Worm (Caenorhabditis elegans) whole organism, midembryonic: ENCODE data around the gene F59A6.10.

ENCODE experiments used
- klf-2 ChIP-seq: fragments of 200-800 bp; sonication (Bioruptor generic); conservative IDR thresholded peaks from 2 replicates; pipeline ENCODE4 v1.3.6; 2022; ENCODE audit warnings: missing genetic modification reagents, missing genetic modification characterization, missing compliant biosample characterization
- med-1 ChIP-seq: sonication (generic microtip); optimal IDR thresholded peaks from 2 replicates; lab custom pipeline; 2017; ENCODE audit warnings: missing genetic modification characterization, mild to moderate bottlenecking, missing compliant biosample characterization, antibody characterized with exemption, missing genetic modification reagents; ENCODE audit not compliant: insufficient read depth

DNA sequence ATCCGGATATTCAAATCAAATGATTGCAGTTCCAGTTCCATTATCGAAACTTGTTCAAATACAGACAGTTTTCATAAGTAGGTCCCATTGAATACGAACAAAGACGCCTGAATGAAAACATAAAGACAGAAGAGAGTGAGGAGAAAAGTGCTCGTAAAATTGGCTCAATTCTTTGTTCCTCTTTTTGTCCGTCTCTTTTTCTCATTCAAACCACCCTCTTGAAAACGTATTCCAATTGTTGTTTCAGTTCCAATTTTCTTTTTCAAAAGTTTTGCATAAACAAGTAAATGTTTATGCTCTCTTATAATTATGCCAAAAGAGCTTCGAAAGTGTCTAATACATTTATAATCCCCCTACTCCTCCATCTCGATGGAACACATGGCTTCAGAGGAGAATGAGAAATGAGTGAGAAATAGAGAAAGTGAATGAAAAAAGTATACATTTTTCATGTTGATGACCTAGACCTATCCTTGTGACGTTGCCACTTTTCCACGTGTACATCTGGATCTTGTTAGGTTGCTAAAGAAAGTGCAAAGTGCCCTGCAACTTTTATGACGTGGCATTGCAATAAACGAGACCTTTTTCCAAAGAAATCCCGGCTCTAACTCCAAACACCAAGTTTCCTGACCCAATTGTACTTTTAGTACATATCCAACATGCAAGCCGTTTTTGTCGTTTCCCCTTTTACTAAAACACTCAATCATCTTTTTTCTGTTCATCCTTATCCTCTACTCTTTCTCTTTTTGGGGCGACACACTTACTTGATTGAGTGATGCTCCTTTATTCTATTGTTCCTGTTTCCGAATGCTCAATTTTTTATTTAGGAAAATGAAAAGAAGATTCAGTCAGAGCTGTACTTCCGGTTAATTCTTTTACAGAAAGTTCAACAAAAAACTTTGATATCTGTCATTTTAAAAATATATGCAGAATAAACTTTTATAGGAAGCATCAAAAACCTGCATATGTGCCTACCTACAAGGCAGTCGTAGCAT, 42.7 kb downstream of the F59A6.10 start:
- TF ChIP-seq med-1 (GFP tag; lab: Kevin White, UChicago) = no peak
- TF ChIP-seq klf-2 (GFP tag; lab: Robert Waterston, UW) = no peak
